Fruit fly (Drosophila melanogaster) Kc167 (cell line): ENCODE data around the gene JMJD5.

Source experiments
- Myc ChIP-seq: fragments of >200 bp; optimal IDR thresholded peaks from 2 replicates; lab custom pipeline; 2017; ENCODE audit warnings: missing external identifiers
- Sin3A ChIP-seq: fragments of >200 bp; optimal IDR thresholded peaks from 2 replicates; lab custom pipeline; 2018; ENCODE audit warnings: missing external identifiers
- h ChIP-seq: fragments of >200 bp; optimal IDR thresholded peaks from 3 replicates; lab custom pipeline; 2018; ENCODE audit warnings: missing external identifiers
- insv ChIP-seq: fragments of >200 bp; optimal IDR thresholded peaks from 3 replicates; lab custom pipeline; 2018; ENCODE audit warnings: missing external identifiers
- psq ChIP-seq: fragments of >200 bp; optimal IDR thresholded peaks from 2 replicates; lab custom pipeline; 2017; ENCODE audit warnings: missing external identifiers
- ttk ChIP-seq: sonication (Bioruptor generic); optimal IDR thresholded peaks from 2 replicates; lab custom pipeline; 2017; ENCODE audit warnings: missing external identifiers

The JMJD5 gene

DNA sequence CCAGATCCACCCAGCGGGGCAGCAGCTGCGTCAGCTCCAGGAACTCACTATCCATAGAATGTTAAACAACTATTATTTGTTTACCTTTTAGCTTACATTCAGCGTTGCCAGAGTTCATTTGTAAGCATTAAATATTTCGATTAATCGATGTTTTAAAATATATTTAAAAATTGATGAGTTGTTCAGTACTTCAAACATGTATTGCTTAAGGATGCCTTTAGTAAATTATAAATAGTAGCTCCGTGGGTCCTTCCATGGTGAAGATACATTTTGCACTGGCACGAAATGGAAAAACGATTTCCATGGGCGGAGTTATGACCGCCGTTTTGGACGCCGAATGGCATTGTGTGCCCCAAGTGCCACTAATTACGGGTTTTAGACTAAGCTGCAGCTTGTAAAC, at the start of gene JMJD5, which contains the start of gene Gr61a:
TSS of gene JMJD5 (minus strand) at position 101 of the 400 bp plus-strand sequence.
TSS of gene Gr61a (plus strand) at position 192 of the 400 bp plus-strand sequence.
- TF ChIP-seq insv, result no peak
- no peak for TF ChIP-seq h (lab: Kevin White, UChicago)
- TF ChIP-seq Myc (lab: Kevin White, UChicago), result no peak

dm6 chr3L:888372-888771, 47.2 kb upstream of the JMJD5 start:
- no peak for TF ChIP-seq Sin3A
- TF ChIP-seq h (lab: Kevin White, UChicago), result no peak
- no peak for TF ChIP-seq Myc (lab: Kevin White, UChicago)
- TF ChIP-seq ttk (lab: Kevin White, UChicago), result no peak
- no peak for TF ChIP-seq insv
- TF ChIP-seq psq (lab: Kevin White, UChicago), result no peak

DNA sequence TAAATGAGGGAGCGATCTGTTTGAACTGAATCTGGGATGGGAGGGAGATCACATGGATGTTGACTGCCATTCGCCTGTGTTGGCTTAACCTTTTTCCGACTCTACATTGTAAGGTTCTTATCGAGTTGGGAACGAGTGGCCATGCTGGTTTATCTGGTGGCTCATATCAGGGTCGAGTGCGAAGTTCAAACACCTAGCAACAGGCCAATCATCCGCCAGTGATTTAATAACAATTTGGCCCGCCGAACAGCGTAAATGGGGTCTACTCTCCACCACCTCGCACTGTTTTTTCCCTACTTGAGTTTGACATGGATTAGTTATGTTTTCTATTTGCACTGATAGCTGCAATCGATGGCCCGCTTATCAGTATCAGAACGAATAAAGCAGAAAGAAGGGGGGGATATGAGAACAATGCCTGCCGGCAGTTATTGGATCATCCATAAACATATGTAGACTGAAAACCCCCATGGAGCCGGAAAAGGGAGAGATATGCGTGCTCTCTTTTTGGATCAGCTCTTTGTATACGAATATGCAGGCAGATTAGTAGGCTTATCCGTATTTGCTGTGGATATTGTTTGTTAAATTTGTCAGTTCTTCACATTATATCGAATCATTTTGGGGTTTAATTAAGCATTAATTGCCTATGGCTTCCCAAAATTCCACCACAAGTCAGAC, 46.4 kb upstream of the JMJD5 start:
- no peak for TF ChIP-seq Myc (lab: Kevin White, UChicago)
- no peak for TF ChIP-seq h (lab: Kevin White, UChicago)
- TF ChIP-seq ttk (lab: Kevin White, UChicago), result no peak
- no peak for TF ChIP-seq Sin3A
- no peak for TF ChIP-seq insv
- no peak for TF ChIP-seq psq (lab: Kevin White, UChicago)

- TF ChIP-seq psq (lab: Kevin White, UChicago) (no peak), Sin3A (no peak), ttk (lab: Kevin White, UChicago) (no peak), insv (no peak), Myc (lab: Kevin White, UChicago) (no peak), h (lab: Kevin White, UChicago) (no peak)
These were observed 44.6 kb upstream of the JMJD5 start for dm6 chr3L:885624-886257.

dm6 chr3L:885006-885405, 43.8 kb upstream of the JMJD5 start:
- TF ChIP-seq h (lab: Kevin White, UChicago) (no peak), psq (lab: Kevin White, UChicago) (no peak), ttk (lab: Kevin White, UChicago) (no peak), insv (no peak), Sin3A (no peak), Myc (lab: Kevin White, UChicago) (no peak)

- TF ChIP-seq insv (no peak), ttk (lab: Kevin White, UChicago) (no peak), Myc (lab: Kevin White, UChicago) (no peak), Sin3A (no peak), h (lab: Kevin White, UChicago) (no peak), psq (lab: Kevin White, UChicago) (no peak)
These were observed 43.1 kb upstream of the JMJD5 start for dm6 chr3L:884239-884638.

DNA sequence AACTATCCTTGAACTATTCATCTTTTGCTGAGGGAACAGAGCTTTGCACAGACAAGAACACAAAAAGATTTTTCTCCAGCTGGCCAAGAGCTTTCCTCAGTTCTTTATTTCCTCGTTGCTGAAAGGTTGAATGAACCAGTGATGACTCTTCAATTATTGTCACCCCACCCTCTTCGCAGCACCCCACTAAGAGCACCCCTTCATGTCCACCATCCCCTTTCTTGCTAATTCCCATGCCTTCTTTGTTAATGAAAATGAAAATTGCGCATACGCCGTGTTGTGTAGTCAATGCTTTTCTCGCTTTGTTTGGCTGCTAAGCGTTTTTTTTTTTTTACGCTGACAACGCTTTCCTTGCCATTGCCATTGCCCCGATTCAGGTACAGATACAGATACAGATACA, 42.6 kb upstream of the JMJD5 start:
- no peak for TF ChIP-seq Myc (lab: Kevin White, UChicago)
- no peak for TF ChIP-seq psq (lab: Kevin White, UChicago)
- TF ChIP-seq ttk (lab: Kevin White, UChicago), result no peak
- TF ChIP-seq Sin3A, result no peak
- TF ChIP-seq insv, result no peak
- no peak for TF ChIP-seq h (lab: Kevin White, UChicago)

- no peak for TF ChIP-seq Sin3A
- no peak for TF ChIP-seq insv
- TF ChIP-seq psq (lab: Kevin White, UChicago), result no peak
- TF ChIP-seq ttk (lab: Kevin White, UChicago), result no peak
- no peak for TF ChIP-seq h (lab: Kevin White, UChicago)
- no peak for TF ChIP-seq Myc (lab: Kevin White, UChicago)
These were observed 41.7 kb upstream of the JMJD5 start for dm6 chr3L:882892-883255.

DNA sequence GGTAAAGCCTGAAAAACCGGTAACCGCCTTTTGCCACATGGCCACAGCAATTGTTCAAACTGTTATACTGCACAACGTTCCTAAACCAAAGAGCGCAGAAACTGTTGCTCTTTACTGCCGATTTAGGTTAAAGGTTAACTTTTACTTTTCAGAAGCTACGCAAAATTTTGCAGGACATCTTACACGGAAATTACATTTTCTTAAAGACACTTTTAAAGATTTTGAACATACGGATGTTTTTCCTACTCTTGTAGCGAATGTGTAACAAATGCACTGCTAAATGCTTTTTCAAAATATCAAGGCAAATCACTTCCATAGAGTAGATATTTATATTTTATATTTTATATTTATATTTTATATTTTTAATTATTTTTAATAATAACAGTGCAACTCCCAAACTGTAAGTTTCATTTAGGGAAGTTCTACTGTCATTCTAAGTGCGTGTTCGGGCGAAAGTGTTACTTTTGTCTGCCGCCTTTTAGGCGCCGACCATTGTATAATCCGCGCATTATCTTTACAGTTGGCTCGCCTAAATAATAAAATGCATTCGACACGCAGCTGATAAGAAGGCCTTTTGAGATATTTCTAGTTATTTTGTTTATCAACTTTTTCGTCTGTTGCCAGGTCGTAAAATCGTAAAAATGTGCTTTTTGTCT, 41.2 kb upstream of the JMJD5 start:
- TF ChIP-seq insv (no peak), ttk (lab: Kevin White, UChicago) (no peak), Myc (lab: Kevin White, UChicago) (no peak), Sin3A (no peak), h (lab: Kevin White, UChicago) (no peak), psq (lab: Kevin White, UChicago) (no peak)

DNA sequence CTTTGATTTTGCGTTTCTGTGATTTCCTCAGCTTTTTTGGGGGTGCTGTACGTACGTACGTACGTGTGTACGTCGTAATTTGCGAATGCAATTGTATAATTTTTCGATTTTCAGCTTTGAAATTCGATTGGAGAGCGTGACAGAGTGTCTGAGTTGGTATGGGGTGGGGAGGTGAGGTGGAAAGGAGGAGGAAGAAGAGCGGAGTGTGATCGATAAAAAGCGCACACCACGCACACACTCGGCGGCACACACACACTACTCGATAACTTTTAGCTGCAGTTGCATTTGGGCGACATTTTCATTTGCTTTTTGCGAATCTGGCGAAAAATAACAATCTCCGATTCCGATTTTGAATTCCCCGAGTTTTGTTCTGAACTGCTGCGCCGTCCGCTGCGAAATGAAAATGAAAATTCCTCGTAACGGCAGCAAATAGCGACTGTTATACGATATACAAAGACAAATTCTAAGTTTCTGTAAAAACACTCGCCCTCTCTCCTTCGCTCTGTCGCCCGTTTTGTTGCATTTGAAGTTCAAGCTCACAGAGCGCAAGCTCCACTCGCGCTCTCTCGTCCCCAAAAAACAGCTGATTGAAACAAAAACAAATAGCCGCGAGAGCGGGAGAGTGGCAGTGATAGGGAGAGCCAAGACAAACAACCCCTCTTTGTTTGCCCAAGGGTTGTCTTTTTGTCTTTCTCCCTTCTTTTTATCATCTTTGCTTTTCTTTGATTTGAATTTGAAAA, 40.5 kb upstream of the JMJD5 start, which contains the start of gene CG13907:
TSS of gene CG13907 (minus strand) at position 518 of the 740 bp plus-strand sequence.
- no peak for TF ChIP-seq Sin3A
- no peak for TF ChIP-seq insv
- no peak for TF ChIP-seq ttk (lab: Kevin White, UChicago)
- no peak for TF ChIP-seq Myc (lab: Kevin White, UChicago)
- no peak for TF ChIP-seq psq (lab: Kevin White, UChicago)
- TF ChIP-seq h (lab: Kevin White, UChicago), result no peak

dm6 chr3L:880851-881250, 39.7 kb upstream of the JMJD5 start:
- TF ChIP-seq Myc (lab: Kevin White, UChicago), result no peak
- no peak for TF ChIP-seq ttk (lab: Kevin White, UChicago)
- TF ChIP-seq psq (lab: Kevin White, UChicago), result no peak
- no peak for TF ChIP-seq insv
- TF ChIP-seq Sin3A, result no peak
- no peak for TF ChIP-seq h (lab: Kevin White, UChicago)
